Worm (Caenorhabditis elegans) whole organism, L2 larva: Measurements from ENCODE around the gene C37E2.10.
A peak's percentile ranks its signal among the peaks of the same experiment; 100 is the strongest.

Experiments used
- C34F6.9 ChIP-seq: fragments of 150-350 bp; optimal IDR thresholded peaks from 2 replicates; lab custom pipeline; 2014; ENCODE audit warnings: missing biosample characterization, missing genetic modification characterization
- F13H6.1 ChIP-seq: sonication (generic microtip); optimal IDR thresholded peaks from 2 replicates; lab custom pipeline; 2016; ENCODE audit warnings: missing genetic modification characterization, missing compliant biosample characterization
- R02D3.7 ChIP-seq: fragments of 150-350 bp; optimal IDR thresholded peaks from 2 replicates; lab custom pipeline; 2014; ENCODE audit warnings: missing biosample characterization, missing genetic modification characterization
- Y55F3AM.14 ChIP-seq: fragments of 200-800 bp; sonication (Bioruptor generic); optimal IDR thresholded peaks from 2 replicates; lab custom pipeline; 2018; ENCODE audit warnings: mild to moderate bottlenecking, missing genetic modification characterization, missing compliant biosample characterization
- ZK546.5 ChIP-seq: sonication (generic microtip); optimal IDR thresholded peaks from 2 replicates; lab custom pipeline; 2017; ENCODE audit warnings: missing biosample characterization, missing genetic modification characterization
- alr-1 ChIP-seq: fragments of 150-350 bp; optimal IDR thresholded peaks from 2 replicates; lab custom pipeline; 2014; ENCODE audit warnings: missing biosample characterization, missing genetic modification characterization
- aly-2 ChIP-seq: fragments of 150-350 bp; optimal IDR thresholded peaks from 2 replicates; lab custom pipeline; 2014; ENCODE audit warnings: missing biosample characterization, missing genetic modification characterization
- ama-1 ChIP-seq: fragments of 150-350 bp; optimal IDR thresholded peaks from 2 replicates; lab custom pipeline; 2018; ENCODE audit warnings: inconsistent platforms
- blmp-1 ChIP-seq: sonication (generic microtip); optimal IDR thresholded peaks from 2 replicates; lab custom pipeline; 2017; ENCODE audit warnings: missing genetic modification characterization, mild to moderate bottlenecking, missing compliant biosample characterization, antibody characterized with exemption, moderate library complexity; ENCODE audit not compliant: insufficient read depth
- ceh-16 ChIP-seq: fragments of 150-350 bp; optimal IDR thresholded peaks from 2 replicates; lab custom pipeline; 2014; ENCODE audit warnings: missing biosample characterization, missing genetic modification characterization
- ceh-82 ChIP-seq: fragments of 150-350 bp; optimal IDR thresholded peaks from 2 replicates; lab custom pipeline; 2014; ENCODE audit warnings: missing biosample characterization, missing genetic modification characterization
- crh-2 ChIP-seq: sonication (generic microtip); optimal IDR thresholded peaks from 2 replicates; lab custom pipeline; 2017; ENCODE audit warnings: missing biosample characterization, missing genetic modification characterization
- dmd-4 ChIP-seq: sonication (generic microtip); optimal IDR thresholded peaks from 2 replicates; lab custom pipeline; 2017; ENCODE audit warnings: missing biosample characterization, missing genetic modification characterization
- egl-27 ChIP-seq: sonication (generic microtip); optimal IDR thresholded peaks from 3 replicates; lab custom pipeline; 2017; ENCODE audit warnings: missing biosample characterization, missing genetic modification reagents, missing genetic modification characterization
- elt-1 ChIP-seq: fragments of 150-350 bp; optimal IDR thresholded peaks from 2 replicates; lab custom pipeline; 2014; ENCODE audit warnings: missing biosample characterization, missing genetic modification characterization
- elt-3 ChIP-seq: sonication (generic microtip); optimal IDR thresholded peaks from 2 replicates; lab custom pipeline; 2017; ENCODE audit warnings: missing biosample characterization, missing genetic modification characterization
- fos-1 ChIP-seq: fragments of 150-350 bp; optimal IDR thresholded peaks from 2 replicates; lab custom pipeline; 2014; ENCODE audit warnings: missing biosample characterization, missing genetic modification characterization
- gmeb-1 ChIP-seq: fragments of 150-350 bp; optimal IDR thresholded peaks from 2 replicates; lab custom pipeline; 2014; ENCODE audit warnings: missing biosample characterization, missing genetic modification characterization
- lin-11 ChIP-seq: fragments of 150-350 bp; sonication (generic microtip); optimal IDR thresholded peaks from 2 replicates; lab custom pipeline; 2014; ENCODE audit warnings: missing biosample characterization, missing genetic modification characterization, inconsistent platforms, mixed read lengths
- lin-13 ChIP-seq: fragments of 150-350 bp; optimal IDR thresholded peaks from 2 replicates; lab custom pipeline; 2014; ENCODE audit warnings: missing biosample characterization, missing genetic modification reagents, missing genetic modification characterization
- lin-39 ChIP-seq: fragments of 150-350 bp; optimal IDR thresholded peaks from 2 replicates; lab custom pipeline; 2014; ENCODE audit warnings: missing biosample characterization, missing genetic modification reagents, missing genetic modification characterization
- lsy-2 ChIP-seq, 2 experiments: fragments of 150-350 bp in 1 of 2; sonication (generic microtip) in 1 of 2; optimal IDR thresholded peaks; 2 replicates each; lab custom pipeline; 2014 to 2017; ENCODE audit warnings: missing biosample characterization in 2 of 2, missing genetic modification characterization in 2 of 2
- mab-5 ChIP-seq: fragments of 150-350 bp; optimal IDR thresholded peaks from 2 replicates; lab custom pipeline; 2014; ENCODE audit warnings: missing biosample characterization, missing genetic modification characterization
- mbf-1 ChIP-seq: sonication (generic microtip); optimal IDR thresholded peaks from 2 replicates; lab custom pipeline; 2017; ENCODE audit warnings: missing biosample characterization, missing genetic modification characterization
- mdl-1 ChIP-seq, 2 experiments: fragments of 150-350 bp in 1 of 2; sonication (generic microtip) in 1 of 2; optimal IDR thresholded peaks; 2 replicates each; lab custom pipeline; 2017; ENCODE audit warnings: missing biosample characterization in 2 of 2, missing genetic modification characterization in 2 of 2
- nhr-10 ChIP-seq: sonication (generic microtip); optimal IDR thresholded peaks from 2 replicates; lab custom pipeline; 2017; ENCODE audit warnings: missing biosample characterization, missing genetic modification characterization
- nhr-11 ChIP-seq: fragments of 150-350 bp; optimal IDR thresholded peaks from 2 replicates; lab custom pipeline; 2014; ENCODE audit warnings: missing biosample characterization, missing genetic modification characterization
- nhr-12 ChIP-seq: fragments of 150-350 bp; optimal IDR thresholded peaks from 2 replicates; lab custom pipeline; 2014; ENCODE audit warnings: missing biosample characterization, missing genetic modification characterization
- nhr-129 ChIP-seq: fragments of 150-350 bp; optimal IDR thresholded peaks from 2 replicates; lab custom pipeline; 2014; ENCODE audit warnings: missing biosample characterization, missing genetic modification characterization
- nhr-21 ChIP-seq: fragments of 150-350 bp; optimal IDR thresholded peaks from 2 replicates; lab custom pipeline; 2014; ENCODE audit warnings: missing biosample characterization, missing genetic modification characterization
- nhr-23 ChIP-seq: fragments of 150-350 bp; optimal IDR thresholded peaks from 2 replicates; lab custom pipeline; 2014; ENCODE audit warnings: missing biosample characterization, missing genetic modification reagents, missing genetic modification characterization
- nhr-237 ChIP-seq: fragments of 150-350 bp; optimal IDR thresholded peaks from 2 replicates; lab custom pipeline; 2014; ENCODE audit warnings: missing biosample characterization, missing genetic modification characterization
- nhr-25 ChIP-seq: fragments of 150-350 bp; sonication (generic microtip); optimal IDR thresholded peaks from 3 replicates; lab custom pipeline; 2014; ENCODE audit warnings: missing biosample characterization, missing genetic modification characterization
- nhr-6 ChIP-seq: fragments of 150-350 bp; optimal IDR thresholded peaks from 2 replicates; lab custom pipeline; 2014; ENCODE audit warnings: missing biosample characterization, missing genetic modification characterization
- nhr-77 ChIP-seq: fragments of 150-350 bp; optimal IDR thresholded peaks from 2 replicates; lab custom pipeline; 2014; ENCODE audit warnings: missing biosample characterization, missing genetic modification characterization
- peb-1 ChIP-seq: fragments of 150-350 bp; optimal IDR thresholded peaks from 2 replicates; lab custom pipeline; 2014; ENCODE audit warnings: missing biosample characterization, missing genetic modification characterization
- sem-4 ChIP-seq: fragments of 150-350 bp; optimal IDR thresholded peaks from 2 replicates; lab custom pipeline; 2014; ENCODE audit warnings: missing biosample characterization, missing genetic modification reagents, missing genetic modification characterization
- skn-1 ChIP-seq: sonication (generic microtip); optimal IDR thresholded peaks from 2 replicates; lab custom pipeline; 2017; ENCODE audit warnings: missing biosample characterization, missing genetic modification characterization
- sma-3 ChIP-seq: sonication (generic microtip); optimal IDR thresholded peaks from 2 replicates; lab custom pipeline; 2016; ENCODE audit warnings: missing genetic modification reagents, missing genetic modification characterization, missing compliant biosample characterization
- sma-9 ChIP-seq, 2 experiments: fragments of 150-350 bp in 1 of 2; sonication (generic microtip) in 1 of 2; optimal IDR thresholded peaks; 2 replicates each; lab custom pipeline; 2014 to 2016; ENCODE audit warnings: missing genetic modification characterization in 2 of 2, mild to moderate bottlenecking in 1 of 2, missing biosample characterization in 1 of 2, missing compliant biosample characterization in 1 of 2, missing genetic modification reagents in 1 of 2, moderate library complexity in 1 of 2
- snpc-4 ChIP-seq: fragments of 150-350 bp; optimal IDR thresholded peaks from 2 replicates; lab custom pipeline; 2014; ENCODE audit warnings: missing biosample characterization, missing genetic modification characterization
- unc-39 ChIP-seq: fragments of 150-350 bp; optimal IDR thresholded peaks from 2 replicates; lab custom pipeline; 2014; ENCODE audit warnings: missing biosample characterization, missing genetic modification characterization
- unc-55 ChIP-seq: fragments of 150-350 bp; sonication (generic microtip); optimal IDR thresholded peaks from 3 replicates; lab custom pipeline; 2014; ENCODE audit warnings: missing biosample characterization, missing genetic modification reagents, missing genetic modification characterization
- unc-62 ChIP-seq: fragments of 150-350 bp; optimal IDR thresholded peaks from 2 replicates; lab custom pipeline; 2014; ENCODE audit warnings: missing biosample characterization, missing genetic modification reagents, missing genetic modification characterization
- zag-1 ChIP-seq: fragments of 150-350 bp; optimal IDR thresholded peaks from 2 replicates; lab custom pipeline; 2014; ENCODE audit warnings: missing biosample characterization, missing genetic modification characterization
- ztf-1 ChIP-seq: fragments of 200-800 bp; sonication (Bioruptor generic); conservative IDR thresholded peaks from 2 replicates; pipeline ENCODE4 v1.3.6; 2022; ENCODE audit warnings: missing genetic modification characterization, missing compliant biosample characterization
- ztf-11 ChIP-seq: sonication (generic microtip); optimal IDR thresholded peaks from 2 replicates; lab custom pipeline; 2017; ENCODE audit warnings: missing biosample characterization, missing genetic modification characterization
- ztf-4 ChIP-seq: fragments of 150-350 bp; optimal IDR thresholded peaks from 2 replicates; lab custom pipeline; 2014; ENCODE audit warnings: missing biosample characterization, missing genetic modification characterization

Gene C37E2.10

DNA sequence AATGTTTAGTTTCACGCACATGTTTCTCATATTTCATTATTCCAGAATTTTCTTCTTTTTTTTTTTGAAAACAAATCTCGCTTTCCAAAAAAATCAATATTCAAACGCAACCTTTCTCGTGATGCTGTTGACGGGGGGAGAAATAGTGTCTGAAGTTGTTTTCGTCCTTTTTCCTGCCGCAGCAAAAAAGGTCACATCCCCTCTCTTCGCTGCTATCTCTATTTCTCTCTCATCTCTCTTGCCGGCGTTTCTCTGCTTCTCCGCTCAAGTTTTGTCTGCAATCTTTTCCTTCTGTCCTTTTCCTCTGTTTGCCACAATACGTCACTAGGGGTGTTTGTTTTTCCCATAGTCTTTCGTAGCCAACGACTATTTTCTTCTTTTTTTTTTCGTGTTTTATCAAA lies 32.0 kb upstream of the C37E2.10 start:
- TF ChIP-seq lin-13 = peak; percentile 66
- TF ChIP-seq ZK546.5 (tag; lab: Kevin White, UChicago) = no peak
- TF ChIP-seq zag-1 (tag; lab: Kevin White, UChicago) = peak; percentile 49
- TF ChIP-seq nhr-12 (tag; lab: Kevin White, UChicago) = no peak
- TF ChIP-seq nhr-6 (tag; lab: Kevin White, UChicago) = peak; percentile 69
- TF ChIP-seq snpc-4 (tag; lab: Kevin White, UChicago) = peak; percentile 8
- TF ChIP-seq nhr-21 = peak; percentile 80
- no peak for TF ChIP-seq nhr-11
- no peak for TF ChIP-seq mbf-1 (tag; lab: Kevin White, UChicago)
- no peak for TF ChIP-seq ceh-16 (tag; lab: Kevin White, UChicago)
- no peak for TF ChIP-seq elt-1 (tag; lab: Kevin White, UChicago)
- peak; percentile 61 for TF ChIP-seq skn-1 (tag; lab: Kevin White, UChicago)
- peak; percentile 80 for TF ChIP-seq fos-1 (tag; lab: Kevin White, UChicago)
- peak; percentile 94 for TF ChIP-seq crh-2 (tag; lab: Kevin White, UChicago)
- TF ChIP-seq elt-3 (tag; lab: Kevin White, UChicago) = no peak
- TF ChIP-seq egl-27 (tag; lab: Kevin White, UChicago) = peak; percentile 58
- TF ChIP-seq mdl-1 (tag; optimal IDR thresholded peaks at IDR 0.05; lab: Kevin White, UChicago) = peak in 1 of 2 experiments; percentile 69
- TF ChIP-seq Y55F3AM.14 = peak; percentile 49
- no peak for TF ChIP-seq unc-39 (tag; lab: Kevin White, UChicago)
- TF ChIP-seq aly-2 = no peak
- TF ChIP-seq alr-1 = no peak
- TF ChIP-seq C34F6.9 = peak; percentile 89
- peak; percentile 70 for TF ChIP-seq unc-55 (GFP tag; lab: Kevin White, UChicago)
- TF ChIP-seq nhr-25 = peak; percentile 87
- no peak for TF ChIP-seq nhr-10 (tag; lab: Kevin White, UChicago)
- no peak for TF ChIP-seq ztf-11 (tag; lab: Kevin White, UChicago)
- TF ChIP-seq ceh-82 (tag; lab: Kevin White, UChicago) = peak; percentile 3
- TF ChIP-seq lin-11 (tag; lab: Kevin White, UChicago) = peak; percentile 41
- no peak for TF ChIP-seq nhr-77 (tag; lab: Kevin White, UChicago)
- no peak for TF ChIP-seq mab-5 (tag; lab: Kevin White, UChicago)
- no peak for TF ChIP-seq nhr-23 (tag; lab: Kevin White, UChicago)
- peak; percentile 55 for TF ChIP-seq peb-1 (tag; lab: Kevin White, UChicago)
- peak; percentile 94 for TF ChIP-seq nhr-129 (tag; lab: Kevin White, UChicago)
- no peak for TF ChIP-seq dmd-4 (tag; lab: Kevin White, UChicago)
- peak; percentile 43 for TF ChIP-seq blmp-1
- TF ChIP-seq lsy-2 (tag; optimal IDR thresholded peaks at IDR 0.05; lab: Kevin White, UChicago) = peak; percentile 33 to 80
- TF ChIP-seq R02D3.7 = no peak
- peak; percentile 85 for TF ChIP-seq sma-9 (GFP tag; optimal IDR thresholded peaks at IDR 0.05; lab: Kevin White, UChicago)
- no peak for TF ChIP-seq sma-9 (tag; optimal IDR thresholded peaks at IDR 0.05; lab: Kevin White, UChicago)
- TF ChIP-seq ztf-4 = peak; percentile 50
- TF ChIP-seq gmeb-1 (tag; lab: Kevin White, UChicago) = peak; percentile 49
- no peak for TF ChIP-seq nhr-237 (tag; lab: Kevin White, UChicago)
- peak; percentile 22 for TF ChIP-seq lin-39
- TF ChIP-seq sem-4 (tag; lab: Kevin White, UChicago) = peak; percentile 68
- TF ChIP-seq ama-1 (lab: Kevin White, UChicago) = peak; percentile 63
- peak; percentile 77 for TF ChIP-seq sma-3 (GFP tag; lab: Kevin White, UChicago)
- TF ChIP-seq ztf-1 (GFP tag; lab: Robert Waterston, UW) = no peak
- TF ChIP-seq unc-62 (GFP tag; lab: Kevin White, UChicago) = no peak
- peak; percentile 78 for TF ChIP-seq F13H6.1
